Fruit fly (Drosophila melanogaster) whole organism, prepupa: ENCODE data around the gene Hk.

Source experiments
- CG10669 ChIP-seq: fragments of 200-800 bp; sonication (Bioruptor generic); optimal IDR thresholded peaks from 3 replicates; lab custom pipeline; 2018; ENCODE audit warnings: missing biosample characterization, mild to moderate bottlenecking, missing genetic modification characterization, moderate library complexity
- CG11294 ChIP-seq: fragments of 200-800 bp; sonication (Bioruptor generic); IDR thresholded peaks from 2 replicates; pipeline ENCODE4 v1.3.6; 2022; ENCODE audit warnings: missing biosample characterization, missing genetic modification characterization
- CG11762 ChIP-seq: fragments of 200-800 bp; sonication (Bioruptor generic); optimal IDR thresholded peaks from 3 replicates; lab custom pipeline; 2016; ENCODE audit warnings: missing biosample characterization, missing genetic modification characterization; ENCODE audit not compliant: insufficient read depth
- CG1621 ChIP-seq: fragments of 200-800 bp; sonication (Bioruptor generic); optimal IDR thresholded peaks from 3 replicates; lab custom pipeline; 2018; ENCODE audit warnings: missing biosample characterization, mild to moderate bottlenecking, missing genetic modification characterization
- CG16779 ChIP-seq: fragments of 200-800 bp; sonication (Bioruptor generic); optimal IDR thresholded peaks from 3 replicates; lab custom pipeline; 2017; ENCODE audit warnings: missing biosample characterization, mild to moderate bottlenecking, missing genetic modification characterization
- CG3032 ChIP-seq: fragments of 200-800 bp; optimal IDR thresholded peaks from 2 replicates; lab custom pipeline; 2019; ENCODE audit warnings: missing biosample characterization, mild to moderate bottlenecking, missing genetic modification characterization, moderate library complexity
- CG32006 ChIP-seq: fragments of 200-800 bp; sonication (Bioruptor generic); optimal IDR thresholded peaks from 3 replicates; lab custom pipeline; 2017; ENCODE audit warnings: missing biosample characterization, mild to moderate bottlenecking, missing genetic modification characterization
- CG3919 ChIP-seq: fragments of 200-800 bp; sonication (Bioruptor generic); optimal IDR thresholded peaks from 3 replicates; lab custom pipeline; 2016; ENCODE audit warnings: missing biosample characterization, missing genetic modification characterization
- CG4318 ChIP-seq: fragments of 200-800 bp; sonication (Bioruptor generic); optimal IDR thresholded peaks from 3 replicates; lab custom pipeline; 2017; ENCODE audit warnings: missing biosample characterization, mild to moderate bottlenecking, missing genetic modification characterization
- CG6808 ChIP-seq: fragments of 200-800 bp; sonication (Bioruptor generic); optimal IDR thresholded peaks from 3 replicates; lab custom pipeline; 2017; ENCODE audit warnings: missing biosample characterization, missing genetic modification characterization, mild to moderate bottlenecking, moderate library complexity, missing genetic modification reagents
- CG6854 ChIP-seq: fragments of 200-800 bp; sonication (Bioruptor generic); optimal IDR thresholded peaks from 2 replicates; lab custom pipeline; 2017; ENCODE audit warnings: missing biosample characterization, mild to moderate bottlenecking, missing genetic modification characterization
- CG7368 ChIP-seq: fragments of 200-800 bp; sonication (Bioruptor generic); optimal IDR thresholded peaks from 3 replicates; lab custom pipeline; 2016; ENCODE audit warnings: missing biosample characterization, missing genetic modification characterization
- CG8119 ChIP-seq: fragments of 200-800 bp; sonication (Bioruptor generic); IDR thresholded peaks from 3 replicates; pipeline ENCODE4 v1.3.6; 2022; ENCODE audit warnings: missing biosample characterization, missing genetic modification characterization
- CG8319 ChIP-seq: fragments of 200-800 bp; sonication (Bioruptor generic); optimal IDR thresholded peaks from 3 replicates; lab custom pipeline; 2016; ENCODE audit warnings: missing biosample characterization, missing genetic modification characterization
- CG8632 ChIP-seq: fragments of 200-800 bp; sonication (Bioruptor generic); optimal IDR thresholded peaks from 3 replicates; lab custom pipeline; 2016; ENCODE audit warnings: missing biosample characterization, missing genetic modification characterization
- CG9139 ChIP-seq: fragments of 200-800 bp; sonication (Bioruptor generic); optimal IDR thresholded peaks from 3 replicates; lab custom pipeline; 2017; ENCODE audit warnings: missing biosample characterization, mild to moderate bottlenecking, missing genetic modification characterization
- Eip75B ChIP-seq: fragments of 200-800 bp; sonication (Bioruptor generic); optimal IDR thresholded peaks from 3 replicates; lab custom pipeline; 2016; ENCODE audit warnings: missing biosample characterization, missing genetic modification characterization
- Eip78C ChIP-seq: fragments of 200-800 bp; sonication (Bioruptor generic); peaks from one replicate; lab custom pipeline; 2016; ENCODE audit warnings: missing biosample characterization, missing genetic modification characterization
- Eip93F ChIP-seq: fragments of 200-800 bp; sonication (Bioruptor generic); optimal IDR thresholded peaks from 2 replicates; lab custom pipeline; 2016; ENCODE audit warnings: missing biosample characterization, mild to moderate bottlenecking, missing genetic modification characterization
- Ets21C ChIP-seq: fragments of 200-800 bp; sonication (Bioruptor generic); optimal IDR thresholded peaks from 3 replicates; lab custom pipeline; 2016; ENCODE audit warnings: missing biosample characterization, missing genetic modification characterization
- Gug ChIP-seq: fragments of 200-800 bp; sonication (Bioruptor generic); IDR thresholded peaks from 2 replicates; pipeline ENCODE4 v1.3.6; 2022; ENCODE audit warnings: missing biosample characterization, missing genetic modification characterization
- Hr38 ChIP-seq: sonication (Bioruptor generic); optimal IDR thresholded peaks from 2 replicates; lab custom pipeline; 2016; ENCODE audit warnings: missing biosample characterization, missing genetic modification characterization
- Hr4 ChIP-seq: fragments of 200-800 bp; sonication (Bioruptor generic); optimal IDR thresholded peaks from 3 replicates; lab custom pipeline; 2016; ENCODE audit warnings: missing biosample characterization, missing genetic modification characterization
- Lpt ChIP-seq: fragments of 200-800 bp; sonication (Bioruptor generic); optimal IDR thresholded peaks from 3 replicates; lab custom pipeline; 2016; ENCODE audit warnings: missing biosample characterization, missing genetic modification characterization
- OdsH ChIP-seq: fragments of 200-800 bp; sonication (Bioruptor generic); optimal IDR thresholded peaks from 3 replicates; lab custom pipeline; 2016; ENCODE audit warnings: missing biosample characterization, missing genetic modification characterization
- Smox ChIP-seq: fragments of 200-800 bp; sonication (Bioruptor generic); optimal IDR thresholded peaks from 3 replicates; lab custom pipeline; 2016; ENCODE audit warnings: missing biosample characterization, missing genetic modification characterization
- Sox102F ChIP-seq: fragments of 200-800 bp; sonication (Bioruptor generic); optimal IDR thresholded peaks from 2 replicates; lab custom pipeline; 2016; ENCODE audit warnings: missing biosample characterization, mild to moderate bottlenecking, missing genetic modification characterization
- Sox14 ChIP-seq: fragments of 200-800 bp; sonication (Bioruptor generic); optimal IDR thresholded peaks from 3 replicates; lab custom pipeline; 2016; ENCODE audit warnings: missing biosample characterization, missing genetic modification characterization
- Sox15 ChIP-seq: fragments of 200-800 bp; sonication (Bioruptor generic); optimal IDR thresholded peaks from 3 replicates; lab custom pipeline; 2016; ENCODE audit warnings: missing biosample characterization, missing genetic modification characterization
- achi ChIP-seq: fragments of 200-800 bp; sonication (Bioruptor generic); optimal IDR thresholded peaks from 3 replicates; lab custom pipeline; 2016; ENCODE audit warnings: missing biosample characterization, missing genetic modification characterization
- cyc ChIP-seq: fragments of 200-800 bp; sonication (Bioruptor generic); optimal IDR thresholded peaks from 3 replicates; lab custom pipeline; 2016; ENCODE audit warnings: missing biosample characterization, missing genetic modification characterization
- dac ChIP-seq: fragments of 200-800 bp; sonication (Bioruptor generic); optimal IDR thresholded peaks from 2 replicates; lab custom pipeline; 2017; ENCODE audit warnings: missing biosample characterization, mild to moderate bottlenecking, missing genetic modification characterization
- eg ChIP-seq: fragments of 200-800 bp; sonication (Bioruptor generic); IDR thresholded peaks from 3 replicates; pipeline ENCODE4 v1.3.6; 2022; ENCODE audit warnings: missing biosample characterization, missing genetic modification characterization
- esn ChIP-seq: fragments of 200-800 bp; sonication (Bioruptor generic); optimal IDR thresholded peaks from 2 replicates; lab custom pipeline; 2016; ENCODE audit warnings: missing biosample characterization, mild to moderate bottlenecking, missing genetic modification characterization, moderate library complexity
- fd59A ChIP-seq: fragments of 200-800 bp; sonication (Bioruptor generic); optimal IDR thresholded peaks from 2 replicates; lab custom pipeline; 2017; ENCODE audit warnings: missing biosample characterization, mild to moderate bottlenecking, missing genetic modification characterization, missing genetic modification reagents
- fd85E ChIP-seq: fragments of 200-800 bp; sonication (Bioruptor generic); optimal IDR thresholded peaks from 3 replicates; lab custom pipeline; 2016; ENCODE audit warnings: missing biosample characterization, missing genetic modification characterization
- fkh ChIP-seq: fragments of 200-800 bp; sonication (Bioruptor generic); optimal IDR thresholded peaks from 3 replicates; lab custom pipeline; 2017; ENCODE audit warnings: missing biosample characterization, mild to moderate bottlenecking, missing genetic modification characterization, moderate library complexity
- lz ChIP-seq: fragments of 200-800 bp; sonication (Bioruptor generic); optimal IDR thresholded peaks from 3 replicates; lab custom pipeline; 2016; ENCODE audit warnings: missing biosample characterization, missing genetic modification characterization
- net ChIP-seq: fragments of 200-800 bp; sonication (Bioruptor generic); optimal IDR thresholded peaks from 3 replicates; lab custom pipeline; 2016; ENCODE audit warnings: missing biosample characterization, missing genetic modification characterization
- pdm3 ChIP-seq: fragments of 200-800 bp; sonication (Bioruptor generic); optimal IDR thresholded peaks from 3 replicates; lab custom pipeline; 2016; ENCODE audit warnings: missing biosample characterization, missing genetic modification characterization
- salr ChIP-seq, 2 experiments: fragments of 200-800 bp; sonication (Bioruptor generic); optimal IDR thresholded peaks; 3 replicates each; lab custom pipeline; 2016 to 2018; ENCODE audit warnings: missing biosample characterization in 2 of 2, missing genetic modification characterization in 2 of 2, mild to moderate bottlenecking in 1 of 2
- spab ChIP-seq: fragments of 200-800 bp; sonication (Bioruptor generic); optimal IDR thresholded peaks from 2 replicates; lab custom pipeline; 2017; ENCODE audit warnings: missing biosample characterization, mild to moderate bottlenecking, missing genetic modification characterization, missing genetic modification reagents
- svp ChIP-seq: fragments of 200-800 bp; sonication (Bioruptor generic); peaks from one replicate; lab custom pipeline; 2016; ENCODE audit warnings: missing biosample characterization, missing genetic modification characterization
- topi ChIP-seq: fragments of 200-800 bp; sonication (Bioruptor generic); optimal IDR thresholded peaks from 3 replicates; lab custom pipeline; 2016; ENCODE audit warnings: missing biosample characterization, missing genetic modification characterization
- vri ChIP-seq: fragments of 200-800 bp; sonication (Bioruptor generic); optimal IDR thresholded peaks from 3 replicates; lab custom pipeline; 2016; ENCODE audit warnings: missing biosample characterization, mild to moderate bottlenecking, missing genetic modification characterization

The Hk gene

DNA sequence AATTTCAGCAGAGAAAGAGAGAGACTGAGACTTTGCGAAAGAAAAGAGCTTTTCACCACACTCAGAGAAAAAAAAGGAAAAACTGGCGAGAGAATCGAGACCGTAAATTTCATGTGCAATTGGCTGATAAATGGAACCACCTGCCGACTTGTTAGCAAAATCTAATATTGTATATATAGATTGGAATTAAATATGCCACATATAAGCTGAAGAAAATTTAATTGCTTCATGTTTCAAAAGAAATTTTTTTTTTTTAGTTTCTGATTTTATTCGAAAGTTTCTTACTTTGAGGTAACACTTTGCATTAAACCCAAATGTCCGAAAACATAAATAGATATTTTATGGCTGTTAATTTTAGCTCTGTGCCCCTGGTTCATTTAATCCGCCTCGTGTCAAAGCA lies 18.5 kb downstream of the Hk start:
- TF ChIP-seq Sox15 (GFP tag; lab: Kevin White, UChicago): no peak
- peak; percentile 43 for TF ChIP-seq Eip78C (GFP tag; lab: Kevin White, UChicago)
- TF ChIP-seq Sox102F: no peak
- TF ChIP-seq CG10669 (GFP tag; lab: Kevin White, UChicago): no peak
- TF ChIP-seq CG1621 (tag; lab: Kevin White, UChicago): no peak
- no peak for TF ChIP-seq esn (GFP tag; lab: Kevin White, UChicago)
- peak; percentile 19 for TF ChIP-seq net
- peak; percentile 24; the same call in 2 of the 3 replicates for TF ChIP-seq CG8119 (GFP tag; lab: Robert Waterston, UW)
- TF ChIP-seq CG32006 (GFP tag; lab: Kevin White, UChicago): peak; percentile 28
- no peak for TF ChIP-seq Eip75B (GFP tag; lab: Kevin White, UChicago)
- TF ChIP-seq fd59A: no peak
- no peak for TF ChIP-seq svp
- TF ChIP-seq Gug (GFP tag; lab: Robert Waterston, UW): no peak
- no peak for TF ChIP-seq OdsH (GFP tag; lab: Kevin White, UChicago)
- no peak for TF ChIP-seq CG7368 (GFP tag; lab: Kevin White, UChicago)
- TF ChIP-seq Hr4: peak; percentile 22
- no peak for TF ChIP-seq CG3032
- TF ChIP-seq cyc: no peak
- TF ChIP-seq CG3919 (GFP tag; lab: Kevin White, UChicago): no peak
- TF ChIP-seq vri (GFP tag; lab: Kevin White, UChicago): no peak
- TF ChIP-seq CG9139 (GFP tag; lab: Kevin White, UChicago): no peak
- TF ChIP-seq CG16779 (tag; lab: Kevin White, UChicago): no peak
- TF ChIP-seq CG11762: no peak
- TF ChIP-seq CG6854 (GFP tag; lab: Kevin White, UChicago): no peak
- TF ChIP-seq CG11294 (GFP tag; lab: Robert Waterston, UW): no peak
- TF ChIP-seq Lpt (GFP tag; lab: Kevin White, UChicago): no peak

DNA sequence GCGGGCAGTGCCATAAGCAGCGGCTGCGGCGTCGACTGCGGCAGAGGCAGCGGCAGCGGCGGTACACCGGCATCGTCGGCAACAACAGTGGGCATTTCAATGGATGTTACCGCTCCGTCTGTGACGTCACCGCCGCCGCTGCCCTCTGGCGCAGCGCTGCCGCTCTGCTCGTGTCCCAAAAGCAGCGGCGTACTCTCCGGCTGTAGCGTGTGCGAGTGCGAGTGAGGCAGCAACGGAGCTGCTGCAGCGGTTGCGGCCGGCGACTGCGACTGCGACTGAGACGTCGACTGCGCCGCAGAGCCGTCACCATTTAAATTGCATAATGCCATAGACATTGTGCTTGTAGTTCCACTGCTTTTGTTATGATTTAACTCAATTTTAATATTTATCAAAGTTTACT lies 19.7 kb downstream of the Hk start:
- no peak for TF ChIP-seq Gug (GFP tag; lab: Robert Waterston, UW)
- TF ChIP-seq fd59A: no peak
- TF ChIP-seq Eip78C (GFP tag; lab: Kevin White, UChicago): no peak
- no peak for TF ChIP-seq CG3032
- TF ChIP-seq, all 60 proteins: peak for 0

DNA sequence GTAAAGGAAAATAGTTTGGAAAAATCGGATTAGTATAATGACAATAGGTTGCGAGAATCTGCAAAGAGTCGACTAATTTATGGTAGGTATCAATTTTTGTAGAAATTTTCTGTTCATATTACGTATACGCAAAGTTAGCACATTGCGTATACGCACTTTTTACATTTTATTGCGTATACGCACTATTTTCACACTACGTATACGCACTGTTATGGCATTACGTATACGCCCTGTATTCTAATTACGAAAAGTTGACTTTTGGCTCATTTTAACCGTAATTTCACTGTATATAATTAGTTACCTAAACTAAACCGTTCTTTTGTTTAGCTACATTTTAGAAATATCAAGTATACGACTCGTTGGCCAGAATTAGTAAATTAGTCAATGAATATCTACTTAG lies 20.4 kb downstream of the Hk start:
- TF ChIP-seq CG3919 (GFP tag; lab: Kevin White, UChicago) (no peak), Ets21C (GFP tag; lab: Kevin White, UChicago) (no peak), Sox14 (GFP tag; lab: Kevin White, UChicago) (no peak), spab (GFP tag; lab: Kevin White, UChicago) (no peak), Eip93F (no peak), lz (GFP tag; lab: Kevin White, UChicago) (no peak), svp (peak; percentile 2)
- TF ChIP-seq, all 60 proteins: peak for 1

DNA sequence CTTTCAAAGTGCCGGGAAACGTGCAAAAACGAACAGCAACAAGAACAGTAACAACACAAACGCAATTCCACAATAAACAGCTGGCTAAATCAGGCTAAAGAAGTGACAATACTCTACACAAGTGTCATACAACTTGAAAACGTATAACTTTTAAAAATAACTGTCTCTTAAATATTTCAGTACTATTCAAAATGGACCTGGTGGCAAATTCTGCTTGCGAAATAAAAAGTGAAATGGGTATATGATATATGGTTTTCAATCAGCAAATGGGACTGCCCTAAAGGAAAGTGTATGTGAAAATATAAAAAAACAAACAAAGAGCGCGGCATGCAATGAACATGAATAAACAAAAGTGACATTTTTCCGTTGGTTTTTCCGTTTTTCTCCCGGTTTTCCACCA lies 21.4 kb downstream of the Hk start:
- TF ChIP-seq CG8632 (GFP tag; lab: Kevin White, UChicago): no peak
- TF ChIP-seq Eip93F: no peak
- TF ChIP-seq svp: peak; percentile 78
- TF ChIP-seq eg (GFP tag; lab: Robert Waterston, UW): no peak
- no peak for TF ChIP-seq dac (GFP tag; lab: Kevin White, UChicago)
- TF ChIP-seq topi (GFP tag; lab: Kevin White, UChicago): peak; percentile 36
- peak; percentile 6 for TF ChIP-seq OdsH (GFP tag; lab: Kevin White, UChicago)
- TF ChIP-seq CG4318 (GFP tag; lab: Kevin White, UChicago): no peak
- TF ChIP-seq CG7368 (GFP tag; lab: Kevin White, UChicago): no peak
- no peak for TF ChIP-seq CG6808 (GFP tag; lab: Kevin White, UChicago)
- TF ChIP-seq pdm3 (GFP tag; lab: Kevin White, UChicago): peak; percentile 32
- TF ChIP-seq fd85E: no peak
- peak; percentile 2 for TF ChIP-seq CG3919 (GFP tag; lab: Kevin White, UChicago)
- TF ChIP-seq cyc: peak; percentile 38
- peak; percentile 32 for TF ChIP-seq Eip78C (GFP tag; lab: Kevin White, UChicago)
- no peak for TF ChIP-seq vri (GFP tag; lab: Kevin White, UChicago)
- TF ChIP-seq Sox15 (GFP tag; lab: Kevin White, UChicago): peak; percentile 5
- TF ChIP-seq CG11294 (GFP tag; lab: Robert Waterston, UW): no peak
- peak; percentile 2 for TF ChIP-seq achi (GFP tag; lab: Kevin White, UChicago)
- no peak for TF ChIP-seq Hr38
- peak; percentile 13 for TF ChIP-seq CG32006 (GFP tag; lab: Kevin White, UChicago)
- TF ChIP-seq Ets21C (GFP tag; lab: Kevin White, UChicago): no peak
- no peak for TF ChIP-seq CG11762
- TF ChIP-seq Eip75B (GFP tag; lab: Kevin White, UChicago): no peak
- no peak for TF ChIP-seq salr (GFP tag; optimal IDR thresholded peaks at IDR 0.05; lab: Kevin White, UChicago)
- peak; percentile 1 for TF ChIP-seq Smox
- peak; percentile 27 for TF ChIP-seq Hr4
- no peak for TF ChIP-seq CG8319 (GFP tag; lab: Kevin White, UChicago)
- no peak for TF ChIP-seq fkh (GFP tag; lab: Kevin White, UChicago)
- TF ChIP-seq CG1621 (tag; lab: Kevin White, UChicago): no peak
